Fruit fly (Drosophila melanogaster) whole organism, embryonic: ENCODE measurements around the gene Cyt-c1.

Source experiments
- B-H1 ChIP-seq: fragments of 200-800 bp; sonication (Bioruptor generic); IDR thresholded peaks from 3 replicates; pipeline ENCODE4 v1.3.6; 2022; ENCODE audit warnings: missing biosample characterization, missing genetic modification characterization
- B-H2 ChIP-seq: fragments of 200-800 bp; sonication (Bioruptor generic); optimal IDR thresholded peaks from 2 replicates; lab custom pipeline; 2018; ENCODE audit warnings: missing biosample characterization, mild to moderate bottlenecking, missing genetic modification characterization
- CG10147 ChIP-seq: fragments of 200-800 bp; sonication (Bioruptor generic); optimal IDR thresholded peaks from 2 replicates; lab custom pipeline; 2019; ENCODE audit warnings: missing biosample characterization, mild to moderate bottlenecking, missing genetic modification characterization, moderate library complexity
- CG1024 ChIP-seq: fragments of 200-800 bp; sonication (Bioruptor generic); IDR thresholded peaks from 2 replicates; pipeline ENCODE4 v1.3.6; 2022; ENCODE audit warnings: missing biosample characterization, missing genetic modification characterization
- CG10267 ChIP-seq: fragments of 200-800 bp; sonication (Bioruptor generic); optimal IDR thresholded peaks from 2 replicates; lab custom pipeline; 2018; ENCODE audit warnings: missing biosample characterization, mild to moderate bottlenecking, missing genetic modification characterization, moderate library complexity
- CG10543 ChIP-seq: fragments of 200-800 bp; sonication (Bioruptor generic); optimal IDR thresholded peaks from 3 replicates; lab custom pipeline; 2017; ENCODE audit warnings: missing biosample characterization, mild to moderate bottlenecking, missing genetic modification characterization, moderate library complexity
- CG12391 ChIP-seq: fragments of 200-800 bp; sonication (Bioruptor generic); optimal IDR thresholded peaks from 3 replicates; lab custom pipeline; 2018; ENCODE audit warnings: missing biosample characterization, mild to moderate bottlenecking, missing genetic modification characterization, moderate library complexity
- CG12659 ChIP-seq: fragments of 200-800 bp; sonication (Bioruptor generic); optimal IDR thresholded peaks from 3 replicates; lab custom pipeline; 2017; ENCODE audit warnings: mild to moderate bottlenecking, missing biosample characterization, missing genetic modification reagents, missing genetic modification characterization
- CG12769 ChIP-seq: fragments of 200-800 bp; sonication (Bioruptor generic); optimal IDR thresholded peaks from 2 replicates; lab custom pipeline; 2019; ENCODE audit warnings: missing biosample characterization, mild to moderate bottlenecking, missing genetic modification characterization, moderate library complexity
- CG12942 ChIP-seq: fragments of 200-800 bp; sonication (Bioruptor generic); optimal IDR thresholded peaks from 3 replicates; lab custom pipeline; 2016; ENCODE audit warnings: missing biosample characterization, missing genetic modification characterization
- CG14667 ChIP-seq: fragments of 200-800 bp; sonication (Bioruptor generic); IDR thresholded peaks from 2 replicates; pipeline ENCODE4 v1.3.6; 2022; ENCODE audit warnings: missing biosample characterization, missing genetic modification characterization
- CG15514 ChIP-seq: fragments of 200-800 bp; sonication (Bioruptor generic); optimal IDR thresholded peaks from 3 replicates; lab custom pipeline; 2017; ENCODE audit warnings: missing biosample characterization, missing genetic modification characterization, mild to moderate bottlenecking, moderate library complexity, missing genetic modification reagents
- CG15601 ChIP-seq: fragments of 200-800 bp; sonication (Bioruptor generic); optimal IDR thresholded peaks from 3 replicates; lab custom pipeline; 2019; ENCODE audit warnings: missing biosample characterization, mild to moderate bottlenecking, missing genetic modification characterization, moderate library complexity
- CG17359 ChIP-seq: fragments of 200-800 bp; sonication (Bioruptor generic); optimal IDR thresholded peaks from 3 replicates; lab custom pipeline; 2018; ENCODE audit warnings: missing biosample characterization, mild to moderate bottlenecking, missing genetic modification characterization, moderate library complexity
- CG17568 ChIP-seq: fragments of 200-800 bp; sonication (Bioruptor generic); optimal IDR thresholded peaks from 2 replicates; lab custom pipeline; 2018; ENCODE audit warnings: missing biosample characterization, mild to moderate bottlenecking, missing genetic modification characterization, moderate library complexity
- CG17802 ChIP-seq: fragments of 200-800 bp; sonication (Bioruptor generic); optimal IDR thresholded peaks from 2 replicates; lab custom pipeline; 2018; ENCODE audit warnings: missing biosample characterization, mild to moderate bottlenecking, missing genetic modification characterization, moderate library complexity
- CG3407 ChIP-seq: fragments of 200-800 bp; sonication (Bioruptor generic); optimal IDR thresholded peaks from 2 replicates; lab custom pipeline; 2018; ENCODE audit warnings: missing biosample characterization, mild to moderate bottlenecking, missing genetic modification characterization
- CG34224 ChIP-seq: fragments of 200-800 bp; sonication (Bioruptor generic); IDR thresholded peaks from 3 replicates; pipeline ENCODE4 v1.3.6; 2022; ENCODE audit warnings: missing biosample characterization, missing genetic modification characterization; ENCODE audit not compliant: partially characterized antibody
- CG34422 ChIP-seq: fragments of 200-800 bp; sonication (Bioruptor generic); IDR thresholded peaks from 3 replicates; pipeline ENCODE4 v1.3.6; 2022; ENCODE audit warnings: missing biosample characterization, missing genetic modification characterization
- CG6175 ChIP-seq: fragments of 200-800 bp; sonication (Bioruptor generic); IDR thresholded peaks from 3 replicates; pipeline ENCODE4 v1.3.6; 2022; ENCODE audit warnings: missing biosample characterization, missing genetic modification characterization
- CG6254 ChIP-seq: fragments of 200-800 bp; sonication (Bioruptor generic); optimal IDR thresholded peaks from 3 replicates; lab custom pipeline; 2017; ENCODE audit warnings: mild to moderate bottlenecking, missing biosample characterization, missing genetic modification reagents, missing genetic modification characterization
- CG8290 ChIP-seq, 3 experiments: fragments of 200-800 bp; sonication (Bioruptor generic); optimal IDR thresholded peaks; 2 replicates each; lab custom pipeline; 2016 to 2019; ENCODE audit warnings: missing biosample characterization in 3 of 3, missing genetic modification characterization in 3 of 3, mild to moderate bottlenecking in 2 of 3, moderate library complexity in 1 of 3
- CG9817 ChIP-seq: fragments of 200-800 bp; sonication (Bioruptor generic); optimal IDR thresholded peaks from 2 replicates; lab custom pipeline; 2018; ENCODE audit warnings: missing biosample characterization, mild to moderate bottlenecking, missing genetic modification characterization, moderate library complexity
- Dek ChIP-seq: fragments of 200-800 bp; sonication (Bioruptor generic); optimal IDR thresholded peaks from 3 replicates; lab custom pipeline; 2019; ENCODE audit warnings: missing biosample characterization, mild to moderate bottlenecking, missing genetic modification characterization, moderate library complexity
- Doc2 ChIP-seq: fragments of 200-800 bp; sonication (Bioruptor generic); IDR thresholded peaks from 2 replicates; pipeline ENCODE4 v1.3.6; 2022; ENCODE audit warnings: missing biosample characterization, missing genetic modification characterization
- Dref ChIP-seq: fragments of 200-800 bp; sonication (Bioruptor generic); IDR thresholded peaks from 2 replicates; pipeline ENCODE4 v1.3.6; 2022; ENCODE audit warnings: missing biosample characterization, missing genetic modification characterization
- Ets97D ChIP-seq: fragments of 200-800 bp; sonication (Bioruptor generic); optimal IDR thresholded peaks from 3 replicates; lab custom pipeline; 2016; ENCODE audit warnings: missing biosample characterization, missing genetic modification characterization
- Gsc ChIP-seq: fragments of 200-800 bp; sonication (Bioruptor generic); IDR thresholded peaks from 2 replicates; pipeline ENCODE4 v1.3.6; 2022; ENCODE audit warnings: missing biosample characterization, missing genetic modification characterization
- Mrtf ChIP-seq: fragments of 200-800 bp; sonication (Bioruptor generic); IDR thresholded peaks from 3 replicates; pipeline ENCODE4 v1.3.6; 2022; ENCODE audit warnings: missing biosample characterization, missing genetic modification characterization
- Oaz ChIP-seq: fragments of 200-800 bp; sonication (Bioruptor generic); IDR thresholded peaks from 2 replicates; pipeline ENCODE4 v1.3.6; 2022; ENCODE audit warnings: missing biosample characterization, missing genetic modification characterization
- Stat92E ChIP-seq, 3 experiments: fragments of >200 bp in 2 of 3; fragments of 200-800 bp in 1 of 3; sonication (Bioruptor generic) in 1 of 3; optimal IDR thresholded peaks; 2 replicates each; lab custom pipeline; 2017 to 2019; ENCODE audit warnings: missing biosample characterization in 3 of 3, missing genetic modification characterization in 3 of 3, mild to moderate bottlenecking in 1 of 3, moderate library complexity in 1 of 3
- aop ChIP-seq: fragments of 200-800 bp; sonication (Bioruptor generic); IDR thresholded peaks from 2 replicates; pipeline ENCODE4 v1.3.6; 2022; ENCODE audit warnings: missing biosample characterization, missing genetic modification characterization
- ash1 ChIP-seq: fragments of 200-800 bp; sonication (Bioruptor generic); optimal IDR thresholded peaks from 2 replicates; lab custom pipeline; 2018; ENCODE audit warnings: missing biosample characterization, mild to moderate bottlenecking, missing genetic modification characterization
- bigmax ChIP-seq: fragments of 200-800 bp; sonication (Bioruptor generic); optimal IDR thresholded peaks from 2 replicates; lab custom pipeline; 2018; ENCODE audit warnings: missing biosample characterization, mild to moderate bottlenecking, missing genetic modification characterization
- cato ChIP-seq: fragments of 200-800 bp; sonication (Bioruptor generic); optimal IDR thresholded peaks from 2 replicates; lab custom pipeline; 2016; ENCODE audit warnings: missing biosample characterization, missing genetic modification characterization, borderline replicate concordance
- chn ChIP-seq: fragments of 200-800 bp; sonication (Bioruptor generic); optimal IDR thresholded peaks from 2 replicates; lab custom pipeline; 2016; ENCODE audit warnings: missing biosample characterization, missing genetic modification characterization
- crol ChIP-seq: fragments of 200-800 bp; sonication (Bioruptor generic); IDR thresholded peaks from 2 replicates; pipeline ENCODE4 v1.3.6; 2022; ENCODE audit warnings: missing biosample characterization, missing genetic modification characterization
- danr ChIP-seq: fragments of 200-800 bp; sonication (Bioruptor generic); IDR thresholded peaks from 2 replicates; pipeline ENCODE4 v1.3.6; 2022; ENCODE audit warnings: missing biosample characterization, missing genetic modification characterization
- ewg ChIP-seq: fragments of 200-800 bp; sonication (Bioruptor generic); optimal IDR thresholded peaks from 3 replicates; lab custom pipeline; 2017; ENCODE audit warnings: mild to moderate bottlenecking, missing biosample characterization, missing genetic modification reagents, missing genetic modification characterization
- maf-S ChIP-seq: fragments of 200-800 bp; sonication (Bioruptor generic); optimal IDR thresholded peaks from 2 replicates; lab custom pipeline; 2016; ENCODE audit warnings: missing biosample characterization, missing genetic modification characterization
- mam ChIP-seq: fragments of 200-800 bp; sonication (Bioruptor generic); optimal IDR thresholded peaks from 3 replicates; lab custom pipeline; 2016; ENCODE audit warnings: missing biosample characterization, missing genetic modification characterization
- org-1 ChIP-seq: fragments of 200-800 bp; sonication (Bioruptor generic); optimal IDR thresholded peaks from 2 replicates; lab custom pipeline; 2017; ENCODE audit warnings: missing biosample characterization, missing genetic modification characterization
- peb ChIP-seq: fragments of 200-800 bp; sonication (Bioruptor generic); IDR thresholded peaks from 2 replicates; pipeline ENCODE4 v1.3.6; 2022; ENCODE audit warnings: missing biosample characterization, missing genetic modification characterization
- pho ChIP-seq: fragments of 200-800 bp; sonication (Bioruptor generic); optimal IDR thresholded peaks from 2 replicates; lab custom pipeline; 2016; ENCODE audit warnings: missing biosample characterization, missing genetic modification characterization
- scrt ChIP-seq: fragments of 200-800 bp; sonication (Bioruptor generic); optimal IDR thresholded peaks from 2 replicates; lab custom pipeline; 2018; ENCODE audit warnings: missing biosample characterization, mild to moderate bottlenecking, missing genetic modification characterization, moderate library complexity
- slbo ChIP-seq: fragments of 200-800 bp; sonication (Bioruptor generic); IDR thresholded peaks from 2 replicates; pipeline ENCODE4 v1.3.6; 2022; ENCODE audit warnings: missing biosample characterization, missing genetic modification characterization
- tna ChIP-seq: fragments of 200-800 bp; sonication (Bioruptor generic); IDR thresholded peaks from 2 replicates; pipeline ENCODE4 v1.3.6; 2022; ENCODE audit warnings: missing biosample characterization, missing genetic modification characterization; ENCODE audit not compliant: partially characterized antibody
- toy ChIP-seq: fragments of 200-800 bp; sonication (Bioruptor generic); IDR thresholded peaks from 2 replicates; pipeline ENCODE4 v1.3.6; 2022; ENCODE audit warnings: missing biosample characterization, missing genetic modification characterization
- usp ChIP-seq: fragments of >200 bp; optimal IDR thresholded peaks from 2 replicates; lab custom pipeline; 2017; ENCODE audit warnings: missing biosample characterization, missing genetic modification characterization

The Cyt-c1 gene

DNA sequence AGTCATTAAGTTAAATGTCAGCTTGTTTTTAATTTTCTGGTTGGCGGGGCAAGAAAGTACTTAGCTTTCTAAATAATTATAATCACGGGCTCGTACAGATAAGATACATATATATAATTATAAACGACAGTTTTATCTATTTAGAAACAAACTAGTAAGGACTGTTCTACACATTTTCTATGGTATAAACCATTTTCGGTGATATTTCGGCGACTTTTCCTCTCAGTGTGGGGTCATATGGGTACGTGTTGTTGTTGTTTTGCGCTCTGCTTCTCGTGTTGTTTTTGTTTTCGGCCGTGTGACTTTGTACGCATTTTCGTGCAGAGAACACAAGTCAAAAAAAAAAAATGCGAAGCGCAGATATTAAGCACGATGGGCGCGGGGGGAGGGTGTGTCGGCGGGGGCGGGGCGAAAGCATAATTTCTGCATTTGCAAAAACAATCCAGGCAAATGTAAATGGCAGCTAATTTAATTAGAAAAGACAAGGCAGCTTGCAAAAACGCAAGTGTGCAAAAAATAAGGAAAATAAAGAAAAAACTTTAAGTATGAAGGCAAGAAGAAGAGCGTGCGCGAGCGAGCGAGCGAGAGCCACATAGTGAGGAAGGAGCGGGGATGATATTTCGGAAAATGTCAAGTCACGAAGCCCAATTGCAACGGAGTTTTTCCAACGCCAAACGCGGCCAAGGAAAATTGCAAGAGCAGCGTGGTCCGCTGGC is 5.3 kb downstream of the Cyt-c1 start (continued):
- TF ChIP-seq scrt, result no peak
- TF ChIP-seq CG17568 (GFP tag; lab: Kevin White, UChicago), result no peak
- no peak for TF ChIP-seq CG6175
- no peak for TF ChIP-seq B-H2 (GFP tag; lab: Kevin White, UChicago)
- no peak for TF ChIP-seq Doc2 (GFP tag; lab: Robert Waterston, UW)
- no peak for TF ChIP-seq Oaz
- TF ChIP-seq ewg (GFP tag; lab: Kevin White, UChicago), result peak; percentile 5
- peak; percentile 42; the same call in 1 of the 2 replicates for TF ChIP-seq slbo
- no peak for TF ChIP-seq Dref (GFP tag; lab: Robert Waterston, UW)
- no peak for TF ChIP-seq B-H1 (GFP tag; lab: Robert Waterston, UW)
- TF ChIP-seq CG34224, result no peak
- TF ChIP-seq CG10147 (GFP tag; lab: Kevin White, UChicago), result no peak
- peak; percentile 53 for TF ChIP-seq CG12391 (tag; lab: Kevin White, UChicago)
- TF ChIP-seq chn (GFP tag; lab: Kevin White, UChicago), result no peak
- no peak for TF ChIP-seq maf-S (GFP tag; lab: Kevin White, UChicago)
- TF ChIP-seq bigmax, result no peak
- no peak for TF ChIP-seq CG17359
- no peak for TF ChIP-seq Dek (tag; lab: Kevin White, UChicago)
- TF ChIP-seq Stat92E (GFP tag; optimal IDR thresholded peaks at IDR 0.05; lab: Kevin White, UChicago), result no peak
- TF ChIP-seq CG14667, result no peak
- TF ChIP-seq Gsc, result no peak
- TF ChIP-seq CG15514 (GFP tag; lab: Kevin White, UChicago), result no peak
- peak; percentile 95 for TF ChIP-seq crol (GFP tag; lab: Robert Waterston, UW)
- TF ChIP-seq CG12659, result no peak
- TF ChIP-seq CG15601 (tag; lab: Kevin White, UChicago), result no peak
- no peak for TF ChIP-seq CG3407 (GFP tag; lab: Kevin White, UChicago)
- TF ChIP-seq CG10543 (GFP tag; lab: Kevin White, UChicago), result no peak
- TF ChIP-seq org-1, result no peak
- no peak for TF ChIP-seq CG6254 (GFP tag; lab: Kevin White, UChicago)
- no peak for TF ChIP-seq CG10267 (tag; lab: Kevin White, UChicago)
- no peak for TF ChIP-seq CG12769 (tag; lab: Kevin White, UChicago)
- no peak for TF ChIP-seq Ets97D
- TF ChIP-seq CG17802 (tag; lab: Kevin White, UChicago), result no peak
- TF ChIP-seq cato (GFP tag; lab: Kevin White, UChicago), result peak; percentile 25
- no peak for TF ChIP-seq CG34422 (GFP tag; lab: Robert Waterston, UW)
- no peak for TF ChIP-seq CG8290 (GFP tag; optimal IDR thresholded peaks at IDR 0.05; lab: Kevin White, UChicago)
- TF ChIP-seq CG8290 (tag; optimal IDR thresholded peaks at IDR 0.05; lab: Kevin White, UChicago), result no peak
- TF ChIP-seq CG1024 (GFP tag; lab: Robert Waterston, UW), result no peak
- TF ChIP-seq Mrtf, result no peak
- no peak for TF ChIP-seq ash1 (GFP tag; lab: Kevin White, UChicago)
- TF ChIP-seq pho (GFP tag; lab: Kevin White, UChicago), result no peak
- no peak for TF ChIP-seq aop (GFP tag; lab: Robert Waterston, UW)
- no peak for TF ChIP-seq usp (GFP tag; lab: Kevin White, UChicago)
- TF ChIP-seq CG12942, result peak; percentile 55
- no peak for TF ChIP-seq danr (GFP tag; lab: Robert Waterston, UW)
- TF ChIP-seq CG9817 (tag; lab: Kevin White, UChicago), result no peak
- no peak for TF ChIP-seq toy (GFP tag; lab: Robert Waterston, UW)
- TF ChIP-seq peb, result no peak
- TF ChIP-seq tna (GFP tag; lab: Robert Waterston, UW), result no peak
- TF ChIP-seq mam (GFP tag; lab: Kevin White, UChicago), result peak; percentile 5
